Fruit fly (Drosophila melanogaster) whole organism, wandering third instar larva: ENCODE data around the gene wgn.

Source experiments
- Abd-B ChIP-seq: fragments of >200 bp; optimal IDR thresholded peaks from 2 replicates; lab custom pipeline; 2017; ENCODE audit warnings: missing biosample characterization, missing genetic modification characterization
- Jra ChIP-seq: sonication (Bioruptor generic); optimal IDR thresholded peaks from 2 replicates; lab custom pipeline; 2016; ENCODE audit warnings: missing biosample characterization, missing genetic modification characterization
- Mio ChIP-seq: sonication (Bioruptor generic); optimal IDR thresholded peaks from 2 replicates; lab custom pipeline; 2016; ENCODE audit warnings: missing biosample characterization, missing genetic modification characterization
- N ChIP-seq: fragments of >200 bp; optimal IDR thresholded peaks from 2 replicates; lab custom pipeline; 2018; ENCODE audit warnings: missing biosample characterization, missing external identifiers, missing genetic modification characterization
- Vsx2 ChIP-seq: fragments of 200-300, 225-300 bp; sonication (Bioruptor generic); optimal IDR thresholded peaks from 2 replicates; lab custom pipeline; 2018; ENCODE audit warnings: missing biosample characterization, missing genetic modification characterization; ENCODE audit not compliant: partially characterized antibody
- br ChIP-seq: fragments of 200-800 bp; sonication (Bioruptor generic); optimal IDR thresholded peaks from 2 replicates; lab custom pipeline; 2016; ENCODE audit warnings: missing biosample characterization, missing genetic modification characterization
- dmrt93B ChIP-seq: fragments of 200-800 bp; sonication (Bioruptor generic); optimal IDR thresholded peaks from 2 replicates; lab custom pipeline; 2018; ENCODE audit warnings: missing biosample characterization, mild to moderate bottlenecking, missing genetic modification characterization
- ey ChIP-seq: fragments of 200-800 bp; sonication (Bioruptor generic); optimal IDR thresholded peaks from 2 replicates; lab custom pipeline; 2016; ENCODE audit warnings: missing biosample characterization, missing genetic modification characterization
- foxo ChIP-seq, 2 experiments: fragments of 200-800 bp; sonication (Bioruptor generic); optimal IDR thresholded peaks; 2 replicates in 1 of 2; 3 replicates in 1 of 2; lab custom pipeline; 2016 to 2017; ENCODE audit warnings: missing biosample characterization in 2 of 2, missing genetic modification characterization in 2 of 2
- h ChIP-seq: fragments of 200-800 bp; sonication (Bioruptor generic); optimal IDR thresholded peaks from 3 replicates; lab custom pipeline; 2016; ENCODE audit warnings: missing biosample characterization, mild to moderate bottlenecking, missing genetic modification characterization
- rgr ChIP-seq: fragments of 200-800 bp; sonication (Bioruptor generic); optimal IDR thresholded peaks from 3 replicates; lab custom pipeline; 2016; ENCODE audit warnings: missing biosample characterization, mild to moderate bottlenecking, missing genetic modification characterization
- sage ChIP-seq: fragments of 200-800 bp; sonication (Bioruptor generic); optimal IDR thresholded peaks from 2 replicates; lab custom pipeline; 2016; ENCODE audit warnings: missing biosample characterization, mild to moderate bottlenecking, missing genetic modification characterization
- tai ChIP-seq: sonication (Bioruptor generic); optimal IDR thresholded peaks from 2 replicates; lab custom pipeline; 2016; ENCODE audit warnings: missing biosample characterization, missing genetic modification characterization

dm6 chrX:18617489-18617888 lies 17.2 kb downstream of the wgn start, which contains the start of gene CG15040:
- no peak for TF ChIP-seq Mio
- no peak for TF ChIP-seq Vsx2
- TF ChIP-seq br (GFP tag; lab: Kevin White, UChicago) = no peak
- no peak for TF ChIP-seq rgr (GFP tag; lab: Kevin White, UChicago)
- no peak for TF ChIP-seq Abd-B (GFP tag; lab: Kevin White, UChicago)
- no peak for TF ChIP-seq N (GFP tag; lab: Kevin White, UChicago)
- TF ChIP-seq tai = no peak
- TF ChIP-seq sage (GFP tag; lab: Kevin White, UChicago) = no peak
- no peak for TF ChIP-seq ey
- no peak for TF ChIP-seq h (GFP tag; lab: Kevin White, UChicago)
- no peak for TF ChIP-seq dmrt93B (GFP tag; lab: Kevin White, UChicago)
- no peak for TF ChIP-seq Jra (GFP tag; lab: Kevin White, UChicago)
- no peak for TF ChIP-seq foxo (GFP tag; optimal IDR thresholded peaks at IDR 0.05; lab: Kevin White, UChicago)
